Fruit fly (Drosophila melanogaster) whole organism, pupa: ENCODE results near the gene Rgl.

Experiments
- CG10348 ChIP-seq: fragments of 200-800 bp; sonication (Bioruptor generic); IDR thresholded peaks from 2 replicates; pipeline ENCODE4 v1.3.6; 2022; ENCODE audit warnings: missing biosample characterization, missing genetic modification characterization
- CG12605 ChIP-seq: fragments of 200-800 bp; sonication (Bioruptor generic); IDR thresholded peaks from 2 replicates; pipeline ENCODE4 v1.3.6; 2022; ENCODE audit warnings: missing biosample characterization, missing genetic modification characterization
- CG13204 ChIP-seq: fragments of 200-800 bp; sonication (Bioruptor generic); optimal IDR thresholded peaks from 2 replicates; lab custom pipeline; 2018; ENCODE audit warnings: missing biosample characterization, mild to moderate bottlenecking, missing genetic modification characterization, moderate library complexity
- CG14655 ChIP-seq: fragments of 200-800 bp; sonication (Bioruptor generic); optimal IDR thresholded peaks from 3 replicates; lab custom pipeline; 2017; ENCODE audit warnings: mild to moderate bottlenecking, missing biosample characterization, missing genetic modification reagents, missing genetic modification characterization
- CG15710 ChIP-seq: fragments of 200-800 bp; sonication (Bioruptor generic); optimal IDR thresholded peaks from 2 replicates; lab custom pipeline; 2018; ENCODE audit warnings: missing biosample characterization, mild to moderate bottlenecking, missing genetic modification characterization, moderate library complexity
- CG17806 ChIP-seq: fragments of 200-800 bp; sonication (Bioruptor generic); optimal IDR thresholded peaks from 2 replicates; lab custom pipeline; 2018; ENCODE audit warnings: missing biosample characterization, mild to moderate bottlenecking, missing genetic modification characterization, moderate library complexity
- CG32121 ChIP-seq: fragments of 200-800 bp; sonication (Bioruptor generic); IDR thresholded peaks from 2 replicates; pipeline ENCODE4 v1.3.6; 2022; ENCODE audit warnings: missing biosample characterization, missing genetic modification characterization
- CG34367 ChIP-seq: fragments of 200-800 bp; sonication (Bioruptor generic); optimal IDR thresholded peaks from 2 replicates; lab custom pipeline; 2018; ENCODE audit warnings: missing biosample characterization, mild to moderate bottlenecking, missing genetic modification characterization
- CG4496 ChIP-seq: fragments of 200-800 bp; sonication (Bioruptor generic); IDR thresholded peaks from 3 replicates; pipeline ENCODE4 v1.3.6; 2022; ENCODE audit warnings: missing biosample characterization, missing genetic modification characterization
- CG8159 ChIP-seq: fragments of 200-800 bp; sonication (Bioruptor generic); optimal IDR thresholded peaks from 3 replicates; lab custom pipeline; 2018; ENCODE audit warnings: missing biosample characterization, mild to moderate bottlenecking, missing genetic modification characterization, moderate library complexity
- CG8301 ChIP-seq: fragments of 200-800 bp; sonication (Bioruptor generic); optimal IDR thresholded peaks from 2 replicates; lab custom pipeline; 2018; ENCODE audit warnings: missing biosample characterization, mild to moderate bottlenecking, missing genetic modification characterization
- CG9948 ChIP-seq: fragments of 200-800 bp; sonication (Bioruptor generic); optimal IDR thresholded peaks from 2 replicates; lab custom pipeline; 2018; ENCODE audit warnings: missing biosample characterization, mild to moderate bottlenecking, missing genetic modification characterization, moderate library complexity
- D1 ChIP-seq: fragments of 200-800 bp; sonication (Bioruptor generic); optimal IDR thresholded peaks from 2 replicates; lab custom pipeline; 2018; ENCODE audit warnings: missing biosample characterization, mild to moderate bottlenecking, missing genetic modification characterization, moderate library complexity
- EcR ChIP-seq: fragments of 200-800 bp; sonication (Bioruptor generic); optimal IDR thresholded peaks from 3 replicates; lab custom pipeline; 2019; ENCODE audit warnings: missing biosample characterization, missing genetic modification characterization, mild to moderate bottlenecking, moderate library complexity, missing genetic modification reagents
- Ets98B ChIP-seq: fragments of 200-800 bp; sonication (Bioruptor generic); IDR thresholded peaks from 2 replicates; pipeline ENCODE4 v1.3.6; 2022; ENCODE audit warnings: missing biosample characterization, missing genetic modification characterization
- Pif1A ChIP-seq: fragments of 200-800 bp; sonication (Bioruptor generic); optimal IDR thresholded peaks from 3 replicates; lab custom pipeline; 2016; ENCODE audit warnings: missing biosample characterization, missing genetic modification characterization
- Pif1B ChIP-seq: fragments of 200-800 bp; sonication (Bioruptor generic); optimal IDR thresholded peaks from 3 replicates; lab custom pipeline; 2016; ENCODE audit warnings: missing biosample characterization, missing genetic modification characterization
- Snoo ChIP-seq: fragments of 200-800 bp; sonication (Bioruptor generic); optimal IDR thresholded peaks from 3 replicates; lab custom pipeline; 2017; ENCODE audit warnings: missing biosample characterization, mild to moderate bottlenecking, missing genetic modification characterization, inconsistent platforms
- fd96Ca ChIP-seq: fragments of 200-800 bp; sonication (Bioruptor generic); IDR thresholded peaks from 3 replicates; pipeline ENCODE4 v1.3.6; 2022; ENCODE audit warnings: missing biosample characterization, missing genetic modification characterization
- gl ChIP-seq: fragments of 200-800 bp; sonication (Bioruptor generic); optimal IDR thresholded peaks from 2 replicates; lab custom pipeline; 2018; ENCODE audit warnings: missing biosample characterization, mild to moderate bottlenecking, missing genetic modification characterization
- rn ChIP-seq: fragments of 200-800 bp; sonication (Bioruptor generic); IDR thresholded peaks from 2 replicates; pipeline ENCODE4 v1.3.6; 2022; ENCODE audit warnings: missing biosample characterization, missing genetic modification characterization

Rgl gene

DNA sequence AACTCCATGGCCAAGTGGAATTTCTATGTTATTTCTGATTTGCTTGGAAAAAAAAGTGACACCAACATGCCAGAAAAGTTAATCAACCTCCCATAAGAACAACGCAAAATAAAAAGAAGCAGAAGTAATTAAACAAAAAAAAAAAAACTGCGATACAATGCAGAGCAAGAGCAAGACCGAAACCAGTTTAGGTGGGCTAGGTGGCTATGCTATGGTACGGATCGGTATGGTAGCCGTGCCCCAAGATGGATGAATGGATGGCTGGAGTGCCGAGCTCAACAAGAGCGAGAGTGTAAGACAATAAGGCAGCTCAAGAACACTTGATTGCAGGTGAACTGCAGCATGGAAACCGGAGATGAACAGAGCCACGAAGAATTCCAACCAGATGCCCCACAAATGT, 11.6 kb upstream of the Rgl start:
- TF ChIP-seq fd96Ca (GFP tag; lab: Robert Waterston, UW) (peak; percentile 26; the same call in 1 of the 3 replicates), CG17806 (tag; lab: Kevin White, UChicago) (peak; percentile 6), CG32121 (GFP tag; lab: Robert Waterston, UW) (peak; percentile 33), CG8301 (tag; lab: Kevin White, UChicago) (no peak), CG8159 (tag; lab: Kevin White, UChicago) (peak; percentile 20), CG12605 (GFP tag; lab: Robert Waterston, UW) (peak; percentile 70; the same call in 1 of the 2 replicates), CG4496 (GFP tag; lab: Robert Waterston, UW) (peak; percentile 45; the same call in 1 of the 3 replicates), gl (tag; lab: Kevin White, UChicago) (peak; percentile 22), CG13204 (GFP tag; lab: Kevin White, UChicago) (no peak), Ets98B (peak; percentile 46; the same call in 1 of the 2 replicates), rn (GFP tag; lab: Robert Waterston, UW) (no peak), CG15710 (no peak)

DNA sequence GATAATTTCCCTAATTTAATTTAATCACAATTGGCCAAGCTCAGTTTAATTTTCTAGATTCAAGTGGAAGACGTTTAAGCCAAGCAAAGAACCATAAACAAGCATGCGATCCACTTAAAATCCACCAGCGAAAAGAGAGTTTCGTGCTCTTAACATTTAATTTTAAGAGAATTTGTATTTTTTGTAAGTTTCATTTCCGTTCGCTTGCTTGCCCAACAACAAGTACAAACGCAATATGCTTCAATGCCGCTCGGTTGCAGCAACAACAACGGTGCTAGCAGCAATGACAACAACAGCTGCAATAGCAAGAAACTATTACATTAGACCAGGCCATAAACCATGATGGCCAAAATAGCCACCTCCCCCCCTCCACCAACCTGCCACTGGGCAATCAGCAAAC, 9.8 kb upstream of the Rgl start:
- 0 out of 2 replicates have a peak, but pooled peaks have one; percentile 33 for TF ChIP-seq CG12605 (GFP tag; lab: Robert Waterston, UW)
- TF ChIP-seq Pif1A (GFP tag; lab: Kevin White, UChicago), result no peak

DNA sequence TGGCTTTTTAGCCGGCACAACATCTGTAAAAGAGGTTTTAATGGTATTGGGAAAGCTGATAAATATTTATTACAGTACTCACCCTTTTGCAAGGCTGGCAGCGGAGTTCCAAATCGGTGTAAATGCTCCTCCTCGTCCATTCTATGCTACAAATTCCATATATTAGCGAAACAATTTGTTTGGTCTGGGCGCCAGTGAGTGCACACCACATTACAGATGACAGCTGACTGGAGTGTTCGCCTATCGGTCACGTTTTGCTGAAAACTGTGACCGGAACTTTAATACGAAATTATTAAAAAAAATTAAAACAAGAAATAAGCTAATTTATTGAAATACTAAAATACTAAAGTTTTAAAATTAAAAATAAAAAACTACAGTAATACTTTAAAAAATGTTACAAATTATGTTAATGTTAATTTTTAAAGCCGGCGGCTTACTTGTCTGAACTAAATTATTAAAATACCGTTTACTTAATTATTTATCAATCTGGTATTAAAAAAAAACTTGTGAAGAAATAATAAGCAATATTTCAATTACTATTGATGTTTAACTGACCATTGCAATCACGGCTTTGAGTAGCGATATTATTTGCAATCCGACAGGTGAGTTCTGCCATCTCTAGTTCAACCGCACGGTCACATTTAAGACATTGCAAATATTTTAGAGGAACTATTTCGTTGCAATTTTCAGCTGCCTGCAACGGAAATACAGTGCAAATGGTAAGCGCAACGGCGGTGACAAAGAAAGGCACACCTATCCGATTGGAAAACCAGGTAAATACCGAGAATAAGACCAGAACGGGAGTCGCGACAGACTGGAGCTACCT, 3.8 kb upstream of the Rgl start, which contains the start of the genes CG8833 and DCTN1-p150:
TSS of gene CG8833 (minus strand) at position 232 of the 826 bp plus-strand sequence.
TSS of gene DCTN1-p150 (plus strand) at position 619 of the 826 bp plus-strand sequence.
- TF ChIP-seq CG15710 (peak; percentile 30), Snoo (peak; percentile 19), CG13204 (GFP tag; lab: Kevin White, UChicago) (no peak)

DNA sequence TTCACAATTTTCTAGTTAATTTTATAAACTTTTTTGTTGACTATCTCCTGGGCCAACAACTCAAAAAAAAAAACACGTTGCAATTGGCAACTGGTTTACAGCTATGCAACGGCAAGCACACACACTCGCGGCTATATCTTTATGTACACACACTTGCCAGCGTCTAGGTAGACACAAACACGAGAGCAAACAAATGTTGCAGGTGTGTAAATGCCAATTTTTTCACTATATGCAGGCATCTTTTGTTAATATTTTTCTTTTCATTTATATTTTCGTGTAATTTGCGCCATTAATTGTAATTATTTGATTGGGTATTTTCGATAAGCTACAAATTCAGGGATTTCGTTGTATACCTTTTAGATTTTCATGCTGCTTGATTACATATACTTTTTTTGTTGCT, 489 bp downstream of the Rgl start:
- TF ChIP-seq fd96Ca (GFP tag; lab: Robert Waterston, UW) (no peak), CG9948 (tag; lab: Kevin White, UChicago) (no peak), CG12605 (GFP tag; lab: Robert Waterston, UW) (no peak), CG13204 (GFP tag; lab: Kevin White, UChicago) (no peak), Pif1A (GFP tag; lab: Kevin White, UChicago) (no peak), D1 (no peak), CG17806 (tag; lab: Kevin White, UChicago) (no peak), CG15710 (no peak), CG14655 (GFP tag; lab: Kevin White, UChicago) (no peak), EcR (GFP tag; lab: Kevin White, UChicago) (no peak), Pif1B (GFP tag; lab: Kevin White, UChicago) (no peak), gl (tag; lab: Kevin White, UChicago) (no peak)

DNA sequence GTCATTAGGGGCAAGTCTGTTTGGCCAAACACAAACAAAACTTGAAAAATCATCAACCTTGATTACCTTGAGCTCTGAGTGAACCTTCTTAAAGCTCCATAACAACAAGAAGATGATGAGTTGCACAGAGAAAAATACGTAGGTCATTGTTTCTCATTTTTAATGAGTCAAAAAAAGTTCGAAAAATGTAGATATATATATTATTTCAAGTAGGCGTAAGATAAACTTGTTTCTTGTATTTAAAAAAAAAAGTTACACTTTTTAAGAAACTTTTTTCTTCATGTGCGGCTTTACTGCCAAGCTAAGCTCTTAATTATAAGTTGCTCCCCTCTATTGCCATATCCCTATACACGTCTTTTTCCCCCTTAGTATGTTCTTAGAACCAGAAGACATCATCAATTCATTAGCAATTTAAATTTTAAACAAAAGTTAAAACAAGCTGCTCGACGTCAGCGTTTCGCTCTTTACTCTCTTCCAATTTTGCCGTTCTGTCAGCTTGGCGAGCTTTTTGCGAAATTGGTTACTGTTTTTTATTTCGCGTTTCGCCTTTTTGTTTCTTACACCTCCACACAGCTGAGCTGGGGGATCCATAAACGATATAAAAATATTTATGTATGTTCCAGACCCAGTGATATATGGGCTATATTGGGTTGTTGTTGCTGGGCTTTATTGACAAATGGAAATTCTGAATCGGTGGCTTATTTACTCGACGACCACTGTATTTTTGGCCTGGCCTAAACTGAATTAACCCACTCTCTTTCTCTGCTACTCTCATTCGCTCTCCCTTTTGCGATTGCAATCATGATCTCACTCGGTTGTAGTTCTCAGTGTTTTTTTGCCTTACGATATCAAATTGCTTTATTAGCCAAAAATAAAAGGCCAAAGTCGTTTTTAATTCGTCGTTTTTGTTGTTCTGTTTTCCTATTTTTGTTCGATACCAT, 1.5 kb downstream of the Rgl start:
- TF ChIP-seq gl (tag; lab: Kevin White, UChicago) (no peak), CG12605 (GFP tag; lab: Robert Waterston, UW) (peak; percentile 52), Pif1A (GFP tag; lab: Kevin White, UChicago) (peak; percentile 30), CG8301 (tag; lab: Kevin White, UChicago) (peak; percentile 13), CG14655 (GFP tag; lab: Kevin White, UChicago) (no peak), rn (GFP tag; lab: Robert Waterston, UW) (no peak), fd96Ca (GFP tag; lab: Robert Waterston, UW) (0 out of 3 replicates have a peak, but pooled peaks have one; percentile 6), CG9948 (tag; lab: Kevin White, UChicago) (peak; percentile 36), CG15710 (peak; percentile 19), CG8159 (tag; lab: Kevin White, UChicago) (peak; percentile 30), EcR (GFP tag; lab: Kevin White, UChicago) (no peak), CG34367 (tag; lab: Kevin White, UChicago) (peak; percentile 12), CG4496 (GFP tag; lab: Robert Waterston, UW) (peak; percentile 77), D1 (no peak), CG13204 (GFP tag; lab: Kevin White, UChicago) (no peak), Pif1B (GFP tag; lab: Kevin White, UChicago) (peak; percentile 22), CG17806 (tag; lab: Kevin White, UChicago) (peak; percentile 28), Snoo (peak; percentile 10), Ets98B (peak; percentile 42; the same call in 1 of the 2 replicates), CG32121 (GFP tag; lab: Robert Waterston, UW) (peak; percentile 62), CG10348 (GFP tag; lab: Robert Waterston, UW) (no peak)
